Fruit fly (Drosophila melanogaster) whole organism, pupa: ENCODE data around the gene CG46387.

ENCODE experiments used
- CG4496 ChIP-seq: fragments of 200-800 bp; sonication (Bioruptor generic); IDR thresholded peaks from 3 replicates; pipeline ENCODE4 v1.3.6; 2022; ENCODE audit warnings: missing biosample characterization, missing genetic modification characterization
- D1 ChIP-seq: fragments of 200-800 bp; sonication (Bioruptor generic); optimal IDR thresholded peaks from 2 replicates; lab custom pipeline; 2018; ENCODE audit warnings: missing biosample characterization, mild to moderate bottlenecking, missing genetic modification characterization, moderate library complexity
- EcR ChIP-seq: fragments of 200-800 bp; sonication (Bioruptor generic); optimal IDR thresholded peaks from 3 replicates; lab custom pipeline; 2019; ENCODE audit warnings: missing biosample characterization, missing genetic modification characterization, mild to moderate bottlenecking, moderate library complexity, missing genetic modification reagents
- Snoo ChIP-seq: fragments of 200-800 bp; sonication (Bioruptor generic); optimal IDR thresholded peaks from 3 replicates; lab custom pipeline; 2017; ENCODE audit warnings: missing biosample characterization, mild to moderate bottlenecking, missing genetic modification characterization, inconsistent platforms

- TF ChIP-seq EcR (GFP tag; lab: Kevin White, UChicago) = no peak
- no peak for TF ChIP-seq D1 (tag; lab: Kevin White, UChicago)
- TF ChIP-seq CG4496 (GFP tag; lab: Robert Waterston, UW) = 0 out of 3 replicates have a peak, but pooled peaks have one; percentile 41
- no peak for TF ChIP-seq Snoo (tag; lab: Kevin White, UChicago)
Measured at dm6 chr3L:9878685-9879084, 19.7 kb upstream of the CG46387 start, which contains the start of gene CG34382.
